1 fruit fly cellular context compared by ENCODE assay signal in genomic region chr3R:25292864-25293284, dm6.
TF ChIP-seq lines count a peak whose summit lies in the region.

Gene CG31098 (minus strand): TSS chr3R:25292977.

TF ChIP-seq in whole organism, embryonic, 481 proteins besides CTCF, POLR2A, EP300 and RAD21 (continued from another document and continues in another):
- TF ChIP-seq unpg (GFP tag; optimal IDR thresholded peaks at IDR 0.05; lab: Kevin White, UChicago): peak; percentile 51
- no peak for TF ChIP-seq CG3726 (GFP tag; IDR thresholded peaks at IDR 0.05; lab: Robert Waterston, UW)
- no peak for TF ChIP-seq CG1832 (GFP tag; optimal IDR thresholded peaks at IDR 0.05; lab: Kevin White, UChicago)
- no peak for TF ChIP-seq mam (GFP tag; optimal IDR thresholded peaks at IDR 0.05; lab: Kevin White, UChicago)
- peak; percentile 14 for TF ChIP-seq Hand (GFP tag; optimal IDR thresholded peaks at IDR 0.05; lab: Kevin White, UChicago)
- TF ChIP-seq CG14965 (GFP tag; optimal IDR thresholded peaks at IDR 0.05; lab: Kevin White, UChicago; ENCODE audit: borderline replicate concordance): no peak
- 0 out of 3 replicates have a peak, but pooled peaks have one; percentile 18 for TF ChIP-seq Optix (GFP tag; IDR thresholded peaks at IDR 0.05; lab: Robert Waterston, UW)
- peak; percentile 39 for TF ChIP-seq caup (GFP tag; optimal IDR thresholded peaks at IDR 0.05; lab: Kevin White, UChicago; ENCODE audit: severe bottlenecking)
- TF ChIP-seq nmo (GFP tag; optimal IDR thresholded peaks at IDR 0.05; lab: Kevin White, UChicago): no peak
- TF ChIP-seq BtbVII (GFP tag; optimal IDR thresholded peaks at IDR 0.05; lab: Kevin White, UChicago): peak; percentile 66
- no peak for TF ChIP-seq Nf-YB (GFP tag; optimal IDR thresholded peaks at IDR 0.05; lab: Kevin White, UChicago)
- TF ChIP-seq CG17385 (GFP tag; optimal IDR thresholded peaks at IDR 0.05; lab: Kevin White, UChicago): peak; percentile 47
- no peak for TF ChIP-seq CG8089 (GFP tag; optimal IDR thresholded peaks at IDR 0.05; lab: Kevin White, UChicago)
- no peak for TF ChIP-seq CG11247 (GFP tag; IDR thresholded peaks at IDR 0.05; lab: Robert Waterston, UW)
- no peak for TF ChIP-seq GATAe (GFP tag; conservative IDR thresholded peaks at IDR 0.05; lab: Robert Waterston, UW)
- peak; percentile 87 for TF ChIP-seq CG34376 (GFP tag; optimal IDR thresholded peaks at IDR 0.05; lab: Kevin White, UChicago)
- TF ChIP-seq gt (GFP tag; IDR thresholded peaks at IDR 0.05; lab: Robert Waterston, UW): no peak
- TF ChIP-seq CG11456 (GFP tag; IDR thresholded peaks at IDR 0.05; lab: Robert Waterston, UW): no peak
- TF ChIP-seq CG6854 (GFP tag; optimal IDR thresholded peaks at IDR 0.05; lab: Kevin White, UChicago): peak; percentile 41
- no peak for TF ChIP-seq ato (GFP tag; IDR thresholded peaks at IDR 0.05; lab: Robert Waterston, UW; ENCODE audit: partially characterized antibody)
- peak; percentile 22 for TF ChIP-seq tap (tag; optimal IDR thresholded peaks at IDR 0.05; lab: Kevin White, UChicago)
- no peak for TF ChIP-seq phol (tag; optimal IDR thresholded peaks at IDR 0.05; lab: Kevin White, UChicago)
- TF ChIP-seq prd (optimal IDR thresholded peaks at IDR 0.05; lab: Kevin White, UChicago): no peak
- TF ChIP-seq prd (GFP tag; IDR thresholded peaks at IDR 0.05; lab: Robert Waterston, UW): no peak
- TF ChIP-seq gcm (GFP tag; optimal IDR thresholded peaks at IDR 0.05; lab: Kevin White, UChicago): no peak
- peak; percentile 20 for TF ChIP-seq HmgZ (tag; optimal IDR thresholded peaks at IDR 0.05; lab: Kevin White, UChicago)
- peak; percentile 2 for TF ChIP-seq CG12219 (GFP tag; optimal IDR thresholded peaks at IDR 0.05; lab: Kevin White, UChicago)
- no peak for TF ChIP-seq crol (GFP tag; IDR thresholded peaks at IDR 0.05; lab: Robert Waterston, UW)
- TF ChIP-seq CG6689 (GFP tag; IDR thresholded peaks at IDR 0.05; lab: Robert Waterston, UW): no peak
- TF ChIP-seq grau (tag; optimal IDR thresholded peaks at IDR 0.05; lab: Kevin White, UChicago): peak; percentile 84
- TF ChIP-seq CG8924 (tag; optimal IDR thresholded peaks at IDR 0.05; lab: Kevin White, UChicago): no peak
- TF ChIP-seq chn (GFP tag; optimal IDR thresholded peaks at IDR 0.05; lab: Kevin White, UChicago): no peak
- no peak for TF ChIP-seq btn (GFP tag; optimal IDR thresholded peaks at IDR 0.05; lab: Kevin White, UChicago)
- no peak for TF ChIP-seq CG2199 (GFP tag; IDR thresholded peaks at IDR 0.05; lab: Robert Waterston, UW)
- no peak for TF ChIP-seq yki (optimal IDR thresholded peaks at IDR 0.05; lab: Kevin White, UChicago)
- TF ChIP-seq Chrac-16 (GFP tag; optimal IDR thresholded peaks at IDR 0.05; lab: Kevin White, UChicago): no peak
- no peak for TF ChIP-seq dmrt99B (tag; optimal IDR thresholded peaks at IDR 0.05; lab: Kevin White, UChicago)
- no peak for TF ChIP-seq CG14667 (GFP tag; IDR thresholded peaks at IDR 0.05; lab: Robert Waterston, UW)
- TF ChIP-seq C15 (GFP tag; IDR thresholded peaks at IDR 0.05; lab: Robert Waterston, UW): no peak
- TF ChIP-seq sim (GFP tag; IDR thresholded peaks at IDR 0.05; lab: Robert Waterston, UW): no peak
- TF ChIP-seq slou (GFP tag; optimal IDR thresholded peaks at IDR 0.05; lab: Kevin White, UChicago): no peak
- peak; percentile 22; the same call in 1 of the 3 replicates for TF ChIP-seq ci (GFP tag; IDR thresholded peaks at IDR 0.05; lab: Robert Waterston, UW)
- TF ChIP-seq Doc3 (GFP tag; IDR thresholded peaks at IDR 0.05; lab: Robert Waterston, UW; ENCODE audit: partially characterized antibody): no peak
- TF ChIP-seq Jarid2 (GFP tag; optimal IDR thresholded peaks at IDR 0.05; lab: Kevin White, UChicago): peak; percentile 63
- TF ChIP-seq mirr (GFP tag; optimal IDR thresholded peaks at IDR 0.05; lab: Kevin White, UChicago): peak; percentile 76
- no peak for TF ChIP-seq az2 (GFP tag; optimal IDR thresholded peaks at IDR 0.05; lab: Kevin White, UChicago)
- TF ChIP-seq lmd (GFP tag; IDR thresholded peaks at IDR 0.05; lab: Robert Waterston, UW): no peak
- peak; percentile 95 for TF ChIP-seq sd (tag; optimal IDR thresholded peaks at IDR 0.05; lab: Kevin White, UChicago)
- TF ChIP-seq CG14014 (GFP tag; IDR thresholded peaks at IDR 0.05; lab: Robert Waterston, UW): no peak
- no peak for TF ChIP-seq H15 (GFP tag; IDR thresholded peaks at IDR 0.05; lab: Robert Waterston, UW)
- peak; percentile 52 for TF ChIP-seq CG12071 (GFP tag; optimal IDR thresholded peaks at IDR 0.05; lab: Kevin White, UChicago)
- TF ChIP-seq bowl (GFP tag; IDR thresholded peaks at IDR 0.05; lab: Robert Waterston, UW): no peak
- TF ChIP-seq CG16815 (GFP tag; optimal IDR thresholded peaks at IDR 0.05; lab: Kevin White, UChicago): no peak
- no peak for TF ChIP-seq pum (GFP tag; optimal IDR thresholded peaks at IDR 0.05; lab: Kevin White, UChicago)
- no peak for TF ChIP-seq Dad (GFP tag; optimal IDR thresholded peaks at IDR 0.05; lab: Kevin White, UChicago)
- TF ChIP-seq dan (GFP tag; IDR thresholded peaks at IDR 0.05; lab: Robert Waterston, UW): no peak
- TF ChIP-seq z (GFP tag; IDR thresholded peaks at IDR 0.05; lab: Robert Waterston, UW): no peak
- TF ChIP-seq CG10366 (GFP tag; IDR thresholded peaks at IDR 0.05; lab: Robert Waterston, UW): no peak
- TF ChIP-seq cad (GFP tag; optimal IDR thresholded peaks at IDR 0.05; lab: Kevin White, UChicago): no peak
- TF ChIP-seq ase (GFP tag; IDR thresholded peaks at IDR 0.05; lab: Robert Waterston, UW): no peak
- TF ChIP-seq CG9932 (GFP tag; IDR thresholded peaks at IDR 0.05; lab: Robert Waterston, UW): no peak
- TF ChIP-seq Vsx1 (GFP tag; optimal IDR thresholded peaks at IDR 0.05; lab: Kevin White, UChicago): peak; percentile 35
- TF ChIP-seq sqz (GFP tag; optimal IDR thresholded peaks at IDR 0.05; lab: Kevin White, UChicago): no peak
- no peak for TF ChIP-seq Bgb (GFP tag; IDR thresholded peaks at IDR 0.05; lab: Robert Waterston, UW; ENCODE audit: partially characterized antibody)
- no peak for TF ChIP-seq slbo (GFP tag; IDR thresholded peaks at IDR 0.05; lab: Robert Waterston, UW)
- no peak for TF ChIP-seq Med (GFP tag; lab: Kevin White, UChicago)
- no peak; the same call in 1 of the 2 replicates for TF ChIP-seq CG3847 (GFP tag; IDR thresholded peaks at IDR 0.05; lab: Robert Waterston, UW)
- TF ChIP-seq CG4730 (GFP tag; IDR thresholded peaks at IDR 0.05; lab: Robert Waterston, UW): no peak
- no peak for TF ChIP-seq CG10979 (tag; optimal IDR thresholded peaks at IDR 0.05; lab: Kevin White, UChicago)
- no peak for TF ChIP-seq Max (GFP tag; optimal IDR thresholded peaks at IDR 0.05; lab: Kevin White, UChicago)
- TF ChIP-seq CG1603 (tag; optimal IDR thresholded peaks at IDR 0.05; lab: Kevin White, UChicago): no peak
- no peak for TF ChIP-seq bcd (GFP tag; optimal IDR thresholded peaks at IDR 0.05; lab: Kevin White, UChicago)
- TF ChIP-seq Ssrp (tag; optimal IDR thresholded peaks at IDR 0.05; lab: Kevin White, UChicago): no peak
- TF ChIP-seq CG5245 (GFP tag; optimal IDR thresholded peaks at IDR 0.05; lab: Kevin White, UChicago): no peak
- no peak for TF ChIP-seq ap (GFP tag; IDR thresholded peaks at IDR 0.05; lab: Robert Waterston, UW)
- TF ChIP-seq lilli (GFP tag; optimal IDR thresholded peaks at IDR 0.05; lab: Kevin White, UChicago): no peak
- no peak for TF ChIP-seq CG8765 (GFP tag; IDR thresholded peaks at IDR 0.05; lab: Robert Waterston, UW)
- no peak for TF ChIP-seq CG15696 (tag; optimal IDR thresholded peaks at IDR 0.05; lab: Kevin White, UChicago)
- TF ChIP-seq al (GFP tag; IDR thresholded peaks at IDR 0.05; lab: Robert Waterston, UW): no peak
- TF ChIP-seq eve (GFP tag; optimal IDR thresholded peaks at IDR 0.05; lab: Kevin White, UChicago): peak in 1 of 2 experiments; percentile 18
- no peak for TF ChIP-seq Sin3A (optimal IDR thresholded peaks at IDR 0.05; lab: Kevin White, UChicago)
- no peak for TF ChIP-seq ttk (GFP tag; IDR thresholded peaks at IDR 0.05; lab: Robert Waterston, UW)
- no peak for TF ChIP-seq NC2β (GFP tag; optimal IDR thresholded peaks at IDR 0.05; lab: Kevin White, UChicago)
- TF ChIP-seq CG9727 (GFP tag; optimal IDR thresholded peaks at IDR 0.05; lab: Kevin White, UChicago): no peak
- TF ChIP-seq CG6765 (GFP tag; optimal IDR thresholded peaks at IDR 0.05; lab: Kevin White, UChicago): peak; percentile 52
- no peak for TF ChIP-seq CG43689 (GFP tag; IDR thresholded peaks at IDR 0.05; lab: Robert Waterston, UW)
- no peak for TF ChIP-seq CG15479 (GFP tag; optimal IDR thresholded peaks at IDR 0.05; lab: Kevin White, UChicago)
- TF ChIP-seq crp (GFP tag; optimal IDR thresholded peaks at IDR 0.05; lab: Kevin White, UChicago): peak in 1 of 2 experiments; percentile 71
- TF ChIP-seq CG13775 (GFP tag; optimal IDR thresholded peaks at IDR 0.05; lab: Kevin White, UChicago): no peak
- no peak for TF ChIP-seq CG18619 (GFP tag; optimal IDR thresholded peaks at IDR 0.05; lab: Kevin White, UChicago)
- no peak for TF ChIP-seq repo (GFP tag; optimal IDR thresholded peaks at IDR 0.05; lab: Kevin White, UChicago)
- no peak; the same call in 1 of the 2 replicates for TF ChIP-seq chm (GFP tag; IDR thresholded peaks at IDR 0.05; lab: Robert Waterston, UW)
- TF ChIP-seq dpn (GFP tag; optimal IDR thresholded peaks at IDR 0.05; lab: Kevin White, UChicago): no peak
- no peak for TF ChIP-seq Blimp-1 (GFP tag; optimal IDR thresholded peaks at IDR 0.05; lab: Kevin White, UChicago)
- no peak for TF ChIP-seq Fer3 (tag; optimal IDR thresholded peaks at IDR 0.05; lab: Kevin White, UChicago)
- no peak for TF ChIP-seq Hey (tag; optimal IDR thresholded peaks at IDR 0.05; lab: Kevin White, UChicago)
- TF ChIP-seq pnt (GFP tag; optimal IDR thresholded peaks at IDR 0.05; lab: Kevin White, UChicago): no peak
- no peak for TF ChIP-seq CG7271 (tag; optimal IDR thresholded peaks at IDR 0.05; lab: Kevin White, UChicago)
- TF ChIP-seq corto (GFP tag; optimal IDR thresholded peaks at IDR 0.05; lab: Kevin White, UChicago): peak; percentile 61
- TF ChIP-seq HLH54F (GFP tag; optimal IDR thresholded peaks at IDR 0.05; lab: Kevin White, UChicago): no peak
- no peak for TF ChIP-seq ewg (GFP tag; optimal IDR thresholded peaks at IDR 0.05; lab: Kevin White, UChicago)
- TF ChIP-seq salm (tag; optimal IDR thresholded peaks at IDR 0.05; lab: Kevin White, UChicago): peak; percentile 48
- TF ChIP-seq Camta (GFP tag; optimal IDR thresholded peaks at IDR 0.05; lab: Kevin White, UChicago): no peak
- TF ChIP-seq CG13624 (GFP tag; optimal IDR thresholded peaks at IDR 0.05; lab: Kevin White, UChicago): no peak
- no peak for TF ChIP-seq CG14860 (GFP tag; IDR thresholded peaks at IDR 0.05; lab: Robert Waterston, UW; ENCODE audit: partially characterized antibody)
- TF ChIP-seq Spps (tag; optimal IDR thresholded peaks at IDR 0.05; lab: Kevin White, UChicago): no peak
- no peak for TF ChIP-seq CG6175 (GFP tag; IDR thresholded peaks at IDR 0.05; lab: Robert Waterston, UW)
- TF ChIP-seq ssp (GFP tag; IDR thresholded peaks at IDR 0.05; lab: Robert Waterston, UW): no peak
- TF ChIP-seq Neu2 (GFP tag; optimal IDR thresholded peaks at IDR 0.05; lab: Kevin White, UChicago; ENCODE audit: borderline replicate concordance): no peak
- no peak for TF ChIP-seq dm (GFP tag; optimal IDR thresholded peaks at IDR 0.05; lab: Kevin White, UChicago)
- no peak for TF ChIP-seq CG11560 (tag; IDR thresholded peaks at IDR 0.05; lab: Robert Waterston, UW)
- TF ChIP-seq tup (GFP tag; optimal IDR thresholded peaks at IDR 0.05; lab: Kevin White, UChicago): no peak
- TF ChIP-seq Hr51 (GFP tag; optimal IDR thresholded peaks at IDR 0.05; lab: Kevin White, UChicago): no peak
- TF ChIP-seq cwo (GFP tag; optimal IDR thresholded peaks at IDR 0.05; lab: Kevin White, UChicago): peak; percentile 62
- TF ChIP-seq CG14441 (GFP tag; IDR thresholded peaks at IDR 0.05; lab: Robert Waterston, UW): no peak
- no peak for TF ChIP-seq seq (GFP tag; IDR thresholded peaks at IDR 0.05; lab: Robert Waterston, UW)
- peak; percentile 31 for TF ChIP-seq gem (tag; optimal IDR thresholded peaks at IDR 0.05; lab: Kevin White, UChicago)
- TF ChIP-seq vnd (GFP tag; IDR thresholded peaks at IDR 0.05; lab: Robert Waterston, UW; ENCODE audit: partially characterized antibody): no peak
- no peak for TF ChIP-seq Lhr (GFP tag; optimal IDR thresholded peaks at IDR 0.05; lab: Kevin White, UChicago)
- TF ChIP-seq lbe (GFP tag; optimal IDR thresholded peaks at IDR 0.05; lab: Kevin White, UChicago): no peak
- no peak for TF ChIP-seq lov (optimal IDR thresholded peaks at IDR 0.05; lab: Kevin White, UChicago)
- TF ChIP-seq lov (GFP tag; IDR thresholded peaks at IDR 0.05; lab: Robert Waterston, UW): no peak
- TF ChIP-seq CG32532 (GFP tag; IDR thresholded peaks at IDR 0.05; lab: Robert Waterston, UW): peak; percentile 26; the same call in 1 of the 2 replicates
- no peak for TF ChIP-seq gsb-n (tag; optimal IDR thresholded peaks at IDR 0.05; lab: Kevin White, UChicago)
- TF ChIP-seq Gug (GFP tag; IDR thresholded peaks at IDR 0.05; lab: Robert Waterston, UW): no peak
- TF ChIP-seq peb (GFP tag; IDR thresholded peaks at IDR 0.05; lab: Robert Waterston, UW): no peak
- no peak for TF ChIP-seq CG12236 (GFP tag; optimal IDR thresholded peaks at IDR 0.05; lab: Kevin White, UChicago)
- TF ChIP-seq NK7.1 (GFP tag; optimal IDR thresholded peaks at IDR 0.05; lab: Kevin White, UChicago): no peak
- no peak for TF ChIP-seq so (GFP tag; IDR thresholded peaks at IDR 0.05; lab: Robert Waterston, UW)
- no peak for TF ChIP-seq CG17829 (tag; optimal IDR thresholded peaks at IDR 0.05; lab: Kevin White, UChicago)
- peak; percentile 5 for TF ChIP-seq MESR4 (GFP tag; optimal IDR thresholded peaks at IDR 0.05; lab: Kevin White, UChicago)
- TF ChIP-seq luna (GFP tag; optimal IDR thresholded peaks at IDR 0.05; lab: Kevin White, UChicago): no peak
- no peak for TF ChIP-seq CG9215 (GFP tag; IDR thresholded peaks at IDR 0.05; lab: Robert Waterston, UW)
- TF ChIP-seq br (optimal IDR thresholded peaks at IDR 0.05; lab: Kevin White, UChicago): no peak
- no peak for TF ChIP-seq Awh (GFP tag; IDR thresholded peaks at IDR 0.05; lab: Robert Waterston, UW)
- TF ChIP-seq CG17186 (GFP tag; optimal IDR thresholded peaks at IDR 0.05; lab: Kevin White, UChicago): no peak
- TF ChIP-seq tx (GFP tag; optimal IDR thresholded peaks at IDR 0.05; lab: Kevin White, UChicago): no peak
- TF ChIP-seq CG10462 (GFP tag; optimal IDR thresholded peaks at IDR 0.05; lab: Kevin White, UChicago): no peak
- no peak for TF ChIP-seq CG1647 (GFP tag; optimal IDR thresholded peaks at IDR 0.05; lab: Kevin White, UChicago)
- TF ChIP-seq gcm2 (GFP tag; optimal IDR thresholded peaks at IDR 0.05; lab: Kevin White, UChicago): no peak
